Fruit fly (Drosophila melanogaster) whole organism, wandering third instar larva: ENCODE data around the gene CadN2.

Experiments
- Myc ChIP-seq: fragments of >200 bp; optimal IDR thresholded peaks from 2 replicates; lab custom pipeline; 2017
- dl ChIP-seq, 2 experiments: fragments of 175-275, 200-275 bp in 1 of 2; fragments of 200-275 bp in 1 of 2; sonication (Bioruptor generic); optimal IDR thresholded peaks; lab custom pipeline; 2018; ENCODE audit warnings: mild to moderate bottlenecking in 2 of 2, missing biosample characterization in 2 of 2, missing genetic modification characterization in 2 of 2, moderate library complexity in 2 of 2; ENCODE audit not compliant: partially characterized antibody in 2 of 2, insufficient read depth in 1 of 2
- psq ChIP-seq: fragments of 200-800 bp; sonication (Bioruptor generic); optimal IDR thresholded peaks from 3 replicates; lab custom pipeline; 2017; ENCODE audit warnings: missing biosample characterization, mild to moderate bottlenecking, missing genetic modification characterization, moderate library complexity
- usp ChIP-seq: fragments of >200 bp; optimal IDR thresholded peaks from 2 replicates; lab custom pipeline; 2017; ENCODE audit warnings: missing biosample characterization, missing genetic modification characterization
- woc ChIP-seq: sonication (Bioruptor generic); optimal IDR thresholded peaks from 2 replicates; lab custom pipeline; 2016; ENCODE audit warnings: missing biosample characterization, mild to moderate bottlenecking, missing genetic modification characterization

DNA sequence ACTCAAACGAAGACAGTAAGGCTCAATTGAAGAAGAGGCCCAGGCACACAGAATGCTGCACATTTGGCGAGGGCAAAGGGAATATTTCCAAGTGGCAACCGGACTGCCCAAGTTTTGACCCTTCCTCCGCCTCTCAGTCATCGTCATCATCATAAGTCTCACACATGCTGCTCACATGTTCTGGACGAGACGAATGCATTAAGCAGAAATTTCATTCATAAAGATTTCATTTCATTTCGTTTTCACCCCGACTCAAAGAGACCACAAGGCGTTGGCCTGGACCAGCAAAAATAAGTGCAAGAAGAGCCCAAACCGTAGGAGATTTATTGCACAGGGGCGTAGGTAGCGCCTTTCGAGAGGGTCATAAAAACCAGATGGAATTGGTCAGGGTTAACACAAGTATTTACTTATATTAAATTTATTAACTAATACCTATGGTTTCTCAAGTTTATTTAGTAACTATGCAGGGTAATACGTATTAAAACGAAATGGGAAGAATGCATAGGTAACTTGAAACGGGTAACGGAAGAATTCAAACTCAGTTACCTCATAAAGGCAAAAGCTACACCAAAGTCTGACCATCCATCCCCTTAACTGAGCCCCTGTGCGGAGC, 126.2 kb downstream of the CadN2 start:
- peak; percentile 46 for TF ChIP-seq psq (GFP tag; lab: Kevin White, UChicago)
- TF ChIP-seq usp (GFP tag; lab: Kevin White, UChicago), result no peak
- no peak for TF ChIP-seq dl (GFP tag; optimal IDR thresholded peaks at IDR 0.05; lab: Kevin White, UChicago; ENCODE audit: insufficient read depth in 1 of 2, partially characterized antibody in 2 of 2)
- TF ChIP-seq woc (GFP tag; lab: Kevin White, UChicago), result peak; percentile 32
- TF ChIP-seq Myc (lab: Kevin White, UChicago), result no peak
